Fruit fly (Drosophila melanogaster) whole organism, embryonic: ENCODE results near the gene shv.
A peak's percentile ranks its signal among the peaks of the same experiment; 100 is the strongest.

ENCODE experiments used
- C15 ChIP-seq: fragments of 200-800 bp; sonication (Bioruptor generic); IDR thresholded peaks from 3 replicates; pipeline ENCODE4 v1.3.6; 2022; ENCODE audit warnings: missing biosample characterization, missing genetic modification characterization
- CG10267 ChIP-seq: fragments of 200-800 bp; sonication (Bioruptor generic); optimal IDR thresholded peaks from 2 replicates; lab custom pipeline; 2018; ENCODE audit warnings: missing biosample characterization, mild to moderate bottlenecking, missing genetic modification characterization, moderate library complexity
- CG12104 ChIP-seq: fragments of 200-800 bp; sonication (Bioruptor generic); optimal IDR thresholded peaks from 3 replicates; lab custom pipeline; 2016; ENCODE audit warnings: missing biosample characterization, missing genetic modification characterization
- CG12299 ChIP-seq: fragments of 200-800 bp; sonication (Bioruptor generic); optimal IDR thresholded peaks from 2 replicates; lab custom pipeline; 2018; ENCODE audit warnings: missing biosample characterization, mild to moderate bottlenecking, missing genetic modification characterization
- CG12769 ChIP-seq: fragments of 200-800 bp; sonication (Bioruptor generic); optimal IDR thresholded peaks from 2 replicates; lab custom pipeline; 2019; ENCODE audit warnings: missing biosample characterization, mild to moderate bottlenecking, missing genetic modification characterization, moderate library complexity
- CG15514 ChIP-seq: fragments of 200-800 bp; sonication (Bioruptor generic); optimal IDR thresholded peaks from 3 replicates; lab custom pipeline; 2017; ENCODE audit warnings: missing biosample characterization, missing genetic modification characterization, mild to moderate bottlenecking, moderate library complexity, missing genetic modification reagents
- CG17568 ChIP-seq: fragments of 200-800 bp; sonication (Bioruptor generic); optimal IDR thresholded peaks from 2 replicates; lab custom pipeline; 2018; ENCODE audit warnings: missing biosample characterization, mild to moderate bottlenecking, missing genetic modification characterization, moderate library complexity
- CG18476 ChIP-seq: fragments of 200-800 bp; sonication (Bioruptor generic); optimal IDR thresholded peaks from 2 replicates; lab custom pipeline; 2016; ENCODE audit warnings: missing biosample characterization, mild to moderate bottlenecking, missing genetic modification characterization
- CG30020 ChIP-seq: fragments of 200-800 bp; optimal IDR thresholded peaks from 2 replicates; lab custom pipeline; 2019; ENCODE audit warnings: missing biosample characterization, mild to moderate bottlenecking, missing genetic modification characterization, moderate library complexity
- CG31365 ChIP-seq: fragments of 200-800 bp; sonication (Bioruptor generic); optimal IDR thresholded peaks from 2 replicates; lab custom pipeline; 2018; ENCODE audit warnings: missing biosample characterization, mild to moderate bottlenecking, missing genetic modification characterization
- CG32767 ChIP-seq: fragments of 200-800 bp; sonication (Bioruptor generic); IDR thresholded peaks from 2 replicates; pipeline ENCODE4 v1.3.6; 2022; ENCODE audit warnings: missing biosample characterization, missing genetic modification characterization
- CG32772 ChIP-seq: fragments of 200-800 bp; sonication (Bioruptor generic); IDR thresholded peaks from 2 replicates; pipeline ENCODE4 v1.3.6; 2022; ENCODE audit warnings: missing biosample characterization, missing genetic modification characterization
- CG4282 ChIP-seq: fragments of 200-800 bp; sonication (Bioruptor generic); optimal IDR thresholded peaks from 2 replicates; lab custom pipeline; 2016; ENCODE audit warnings: missing biosample characterization, missing genetic modification characterization
- CG5245 ChIP-seq: fragments of 200-800 bp; sonication (Bioruptor generic); optimal IDR thresholded peaks from 3 replicates; lab custom pipeline; 2016; ENCODE audit warnings: missing biosample characterization, missing genetic modification characterization
- CG7556 ChIP-seq: fragments of 200-800 bp; sonication (Bioruptor generic); optimal IDR thresholded peaks from 2 replicates; lab custom pipeline; 2017; ENCODE audit warnings: missing biosample characterization, mild to moderate bottlenecking, missing genetic modification characterization
- CG8359 ChIP-seq: fragments of 200-800 bp; sonication (Bioruptor generic); optimal IDR thresholded peaks from 2 replicates; lab custom pipeline; 2017; ENCODE audit warnings: missing biosample characterization, mild to moderate bottlenecking, missing genetic modification characterization, borderline replicate concordance
- CG8944 ChIP-seq: fragments of 200-800 bp; sonication (Bioruptor generic); optimal IDR thresholded peaks from 3 replicates; lab custom pipeline; 2016; ENCODE audit warnings: missing biosample characterization, missing genetic modification characterization
- CG9215 ChIP-seq: fragments of 200-800 bp; sonication (Bioruptor generic); IDR thresholded peaks from 2 replicates; pipeline ENCODE4 v1.3.6; 2022; ENCODE audit warnings: missing biosample characterization, missing genetic modification characterization
- CG9727 ChIP-seq: fragments of 200-800 bp; sonication (Bioruptor generic); optimal IDR thresholded peaks from 3 replicates; lab custom pipeline; 2017; ENCODE audit warnings: missing biosample characterization, mild to moderate bottlenecking, missing genetic modification characterization
- Chrac-16 ChIP-seq: fragments of 200-800 bp; sonication (Bioruptor generic); optimal IDR thresholded peaks from 3 replicates; lab custom pipeline; 2016; ENCODE audit warnings: missing biosample characterization, missing genetic modification characterization
- Dref ChIP-seq: fragments of 200-800 bp; sonication (Bioruptor generic); IDR thresholded peaks from 2 replicates; pipeline ENCODE4 v1.3.6; 2022; ENCODE audit warnings: missing biosample characterization, missing genetic modification characterization
- GATAe ChIP-seq: fragments of 200-800 bp; sonication (Bioruptor generic); conservative IDR thresholded peaks from 2 replicates; pipeline ENCODE4 v1.3.6; 2022; ENCODE audit warnings: missing biosample characterization, missing genetic modification characterization
- Hand ChIP-seq: fragments of 200-800 bp; sonication (Bioruptor generic); optimal IDR thresholded peaks from 2 replicates; lab custom pipeline; 2017; ENCODE audit warnings: mild to moderate bottlenecking, missing biosample characterization, missing genetic modification reagents, missing genetic modification characterization
- MTF-1 ChIP-seq: fragments of 200-800 bp; sonication (Bioruptor generic); optimal IDR thresholded peaks from 2 replicates; lab custom pipeline; 2018; ENCODE audit warnings: missing biosample characterization, mild to moderate bottlenecking, missing genetic modification characterization, borderline replicate concordance
- Max ChIP-seq: fragments of 200-800 bp; sonication (Bioruptor generic); optimal IDR thresholded peaks from 2 replicates; lab custom pipeline; 2016; ENCODE audit warnings: missing biosample characterization, mild to moderate bottlenecking, missing genetic modification characterization
- Neu2 ChIP-seq: fragments of 200-800 bp; sonication (Bioruptor generic); optimal IDR thresholded peaks from 3 replicates; lab custom pipeline; 2016; ENCODE audit warnings: missing biosample characterization, missing genetic modification characterization, borderline replicate concordance
- Nf-YB ChIP-seq: fragments of 200-800 bp; sonication (Bioruptor generic); optimal IDR thresholded peaks from 3 replicates; lab custom pipeline; 2019; ENCODE audit warnings: missing biosample characterization, mild to moderate bottlenecking, missing genetic modification characterization, moderate library complexity
- Nf-YC ChIP-seq: fragments of 200-800 bp; optimal IDR thresholded peaks from 3 replicates; lab custom pipeline; 2019; ENCODE audit warnings: missing biosample characterization, mild to moderate bottlenecking, missing genetic modification characterization, moderate library complexity
- Oli ChIP-seq: fragments of 200-800 bp; sonication (Bioruptor generic); optimal IDR thresholded peaks from 2 replicates; lab custom pipeline; 2018; ENCODE audit warnings: missing biosample characterization, mild to moderate bottlenecking, missing genetic modification characterization, moderate library complexity
- Optix ChIP-seq: fragments of 200-800 bp; sonication (Bioruptor generic); IDR thresholded peaks from 3 replicates; pipeline ENCODE4 v1.3.6; 2022; ENCODE audit warnings: missing biosample characterization, missing genetic modification characterization
- Rfx ChIP-seq: fragments of 200-800 bp; sonication (Bioruptor generic); IDR thresholded peaks from 2 replicates; pipeline ENCODE4 v1.3.6; 2022; ENCODE audit warnings: missing biosample characterization, missing genetic modification characterization
- Sox102F ChIP-seq: fragments of 200-800 bp; sonication (Bioruptor generic); optimal IDR thresholded peaks from 2 replicates; lab custom pipeline; 2018; ENCODE audit warnings: missing biosample characterization, mild to moderate bottlenecking, missing genetic modification characterization, moderate library complexity
- Sry-δ ChIP-seq: fragments of 200-800 bp; sonication (Bioruptor generic); optimal IDR thresholded peaks from 2 replicates; lab custom pipeline; 2016; ENCODE audit warnings: missing biosample characterization, missing genetic modification characterization
- Trl ChIP-seq, 3 experiments: fragments of >200 bp in 2 of 3; fragments of 200-800 bp in 1 of 3; sonication (Bioruptor generic) in 1 of 3; optimal IDR thresholded peaks; 2 replicates in 1 of 3; 3 replicates in 2 of 3; lab custom pipeline; 2016 to 2017; ENCODE audit warnings: missing biosample characterization in 1 of 3, missing genetic modification characterization in 1 of 3
- Vsx1 ChIP-seq: fragments of 200-800 bp; sonication (Bioruptor generic); optimal IDR thresholded peaks from 2 replicates; lab custom pipeline; 2017; ENCODE audit warnings: missing biosample characterization, mild to moderate bottlenecking, missing genetic modification characterization, missing genetic modification reagents
- Xbp1 ChIP-seq: fragments of 200-800 bp; sonication (Bioruptor generic); optimal IDR thresholded peaks from 3 replicates; lab custom pipeline; 2016; ENCODE audit warnings: missing biosample characterization, mild to moderate bottlenecking, missing genetic modification characterization
- ato ChIP-seq: fragments of 200-800 bp; sonication (Bioruptor generic); IDR thresholded peaks from 2 replicates; pipeline ENCODE4 v1.3.6; 2022; ENCODE audit warnings: missing biosample characterization, missing genetic modification characterization; ENCODE audit not compliant: partially characterized antibody
- cwo ChIP-seq: fragments of 200-800 bp; sonication (Bioruptor generic); optimal IDR thresholded peaks from 3 replicates; lab custom pipeline; 2017; ENCODE audit warnings: missing biosample characterization, missing genetic modification characterization, mild to moderate bottlenecking, moderate library complexity, missing genetic modification reagents
- grn ChIP-seq: fragments of 200-800 bp; sonication (Bioruptor generic); optimal IDR thresholded peaks from 3 replicates; lab custom pipeline; 2017; ENCODE audit warnings: missing biosample characterization, missing genetic modification characterization
- gsb-n ChIP-seq: fragments of 200-800 bp; sonication (Bioruptor generic); optimal IDR thresholded peaks from 3 replicates; lab custom pipeline; 2018; ENCODE audit warnings: missing biosample characterization, mild to moderate bottlenecking, missing genetic modification characterization
- klu ChIP-seq: fragments of 200-800 bp; sonication (Bioruptor generic); IDR thresholded peaks from 2 replicates; pipeline ENCODE4 v1.3.6; 2022; ENCODE audit warnings: missing biosample characterization, missing genetic modification characterization
- lab ChIP-seq: fragments of 200-800 bp; sonication (Bioruptor generic); optimal IDR thresholded peaks from 3 replicates; lab custom pipeline; 2017; ENCODE audit warnings: missing biosample characterization, missing genetic modification characterization, mild to moderate bottlenecking, moderate library complexity, missing genetic modification reagents
- odd ChIP-seq: fragments of 200-800 bp; sonication (Bioruptor generic); optimal IDR thresholded peaks from 2 replicates; lab custom pipeline; 2017; ENCODE audit warnings: missing biosample characterization, mild to moderate bottlenecking, missing genetic modification characterization
- org-1 ChIP-seq: fragments of 200-800 bp; sonication (Bioruptor generic); optimal IDR thresholded peaks from 2 replicates; lab custom pipeline; 2017; ENCODE audit warnings: missing biosample characterization, missing genetic modification characterization
- repo ChIP-seq: fragments of 200-800 bp; sonication (Bioruptor generic); optimal IDR thresholded peaks from 2 replicates; lab custom pipeline; 2016; ENCODE audit warnings: missing biosample characterization, missing genetic modification characterization
- shn ChIP-seq: fragments of 200-800 bp; sonication (Bioruptor generic); optimal IDR thresholded peaks from 3 replicates; lab custom pipeline; 2016; ENCODE audit warnings: missing biosample characterization, missing genetic modification characterization
- slp2 ChIP-seq: fragments of 200-800 bp; sonication (Bioruptor generic); optimal IDR thresholded peaks from 2 replicates; lab custom pipeline; 2016; ENCODE audit warnings: missing biosample characterization, missing genetic modification characterization
- vfl ChIP-seq: fragments of 200-800 bp; sonication (Bioruptor generic); optimal IDR thresholded peaks from 2 replicates; lab custom pipeline; 2016; ENCODE audit warnings: missing biosample characterization, missing genetic modification characterization
- z ChIP-seq: fragments of 200-800 bp; sonication (Bioruptor generic); IDR thresholded peaks from 3 replicates; pipeline ENCODE4 v1.3.6; 2022; ENCODE audit warnings: missing biosample characterization, missing genetic modification characterization

The shv gene

DNA sequence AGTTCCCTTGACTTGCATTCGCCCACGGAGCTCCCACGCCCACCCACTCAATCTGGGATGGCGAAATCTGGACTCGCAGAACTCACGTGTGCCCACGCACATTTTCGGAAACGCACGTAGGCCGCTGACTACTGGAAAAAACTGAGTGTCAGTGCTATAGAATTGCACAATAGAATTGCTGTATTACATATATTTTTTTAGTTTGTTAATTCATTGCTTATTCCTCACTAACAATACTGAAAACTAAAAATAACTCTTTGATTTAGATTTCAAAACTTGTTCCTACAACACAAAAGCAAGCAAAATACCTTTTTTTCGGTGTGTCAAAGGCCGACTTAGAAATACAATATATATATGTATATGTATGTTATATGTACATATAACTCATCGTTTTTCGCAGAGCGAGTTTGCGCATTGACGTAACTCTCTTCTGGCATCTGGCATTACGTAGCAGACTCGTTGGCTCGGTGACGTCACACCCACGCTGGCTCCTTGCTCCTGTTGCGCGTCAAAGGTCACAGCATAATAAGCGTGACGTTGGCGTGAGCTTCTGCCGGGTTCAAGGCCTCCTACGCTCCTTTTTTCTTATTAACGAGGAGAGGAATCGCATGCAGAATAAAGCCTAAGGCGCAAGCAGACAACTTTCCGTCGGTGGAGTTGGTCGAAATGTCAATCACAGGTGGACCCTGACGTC, 29.0 kb downstream of the shv start (continued):
- TF ChIP-seq CG9727 (GFP tag; lab: Kevin White, UChicago) (peak; percentile 85), repo (no peak), Oli (tag; lab: Kevin White, UChicago) (peak; percentile 78), Sox102F (GFP tag; lab: Kevin White, UChicago) (peak; percentile 80), MTF-1 (GFP tag; lab: Kevin White, UChicago) (no peak), C15 (GFP tag; lab: Robert Waterston, UW) (no peak), CG15514 (GFP tag; lab: Kevin White, UChicago) (peak; percentile 89), Dref (GFP tag; lab: Robert Waterston, UW) (no peak), Nf-YB (GFP tag; lab: Kevin White, UChicago) (peak; percentile 53), CG12299 (tag; lab: Kevin White, UChicago) (peak; percentile 74), CG8359 (GFP tag; lab: Kevin White, UChicago) (no peak), gsb-n (tag; lab: Kevin White, UChicago) (peak; percentile 3), CG17568 (GFP tag; lab: Kevin White, UChicago) (peak; percentile 77), Trl (optimal IDR thresholded peaks at IDR 0.05; lab: Kevin White, UChicago) (no peak), Trl (GFP tag; optimal IDR thresholded peaks at IDR 0.05; lab: Kevin White, UChicago) (peak; percentile 56), GATAe (no peak), CG12769 (tag; lab: Kevin White, UChicago) (peak; percentile 90), vfl (GFP tag; lab: Kevin White, UChicago) (peak; percentile 53), org-1 (GFP tag; lab: Kevin White, UChicago) (peak; percentile 80), CG31365 (tag; lab: Kevin White, UChicago) (peak; percentile 26), z (GFP tag; lab: Robert Waterston, UW) (no peak), Optix (GFP tag; lab: Robert Waterston, UW) (no peak), CG10267 (tag; lab: Kevin White, UChicago) (peak; percentile 66), Vsx1 (GFP tag; lab: Kevin White, UChicago) (peak; percentile 65), Hand (peak; percentile 86), shn (GFP tag; lab: Kevin White, UChicago) (peak; percentile 23), CG9215 (no peak), Max (GFP tag; lab: Kevin White, UChicago) (peak; percentile 59), CG12104 (GFP tag; lab: Kevin White, UChicago) (peak; percentile 72), CG32772 (no peak), cwo (GFP tag; lab: Kevin White, UChicago) (peak; percentile 96), Nf-YC (tag; lab: Kevin White, UChicago) (peak; percentile 58), lab (GFP tag; lab: Kevin White, UChicago) (peak; percentile 96), ato (GFP tag; lab: Robert Waterston, UW) (no peak), Xbp1 (peak; percentile 78), Chrac-16 (GFP tag; lab: Kevin White, UChicago) (peak; percentile 58), CG4282 (GFP tag; lab: Kevin White, UChicago) (peak; percentile 0), CG32767 (GFP tag; lab: Robert Waterston, UW) (no peak), CG7556 (GFP tag; lab: Kevin White, UChicago) (peak; percentile 90), CG5245 (peak; percentile 52), klu (GFP tag; lab: Robert Waterston, UW) (no peak), CG18476 (GFP tag; lab: Kevin White, UChicago) (peak; percentile 84), CG30020 (tag; lab: Kevin White, UChicago) (no peak), slp2 (GFP tag; lab: Kevin White, UChicago) (peak; percentile 56), CG8944 (peak; percentile 39), Rfx (GFP tag; lab: Robert Waterston, UW) (no peak), odd (GFP tag; lab: Kevin White, UChicago) (peak; percentile 57), Sry-δ (GFP tag; lab: Kevin White, UChicago) (peak; percentile 9), Neu2 (GFP tag; lab: Kevin White, UChicago) (no peak), grn (GFP tag; lab: Kevin White, UChicago) (no peak)
